Worm (Caenorhabditis elegans) whole organism, young adult: ENCODE data around the gene K02A6.1.

Experiments
- T07F8.4 ChIP-seq: sonication (generic microtip); optimal IDR thresholded peaks from 2 replicates; lab custom pipeline; 2016; ENCODE audit warnings: mild to moderate bottlenecking, missing genetic modification characterization, moderate library complexity, missing compliant biosample characterization
- cebp-2 ChIP-seq: fragments of 200-800 bp; sonication (Bioruptor generic); IDR thresholded peaks from 2 replicates; pipeline ENCODE4 v1.3.6; 2022; ENCODE audit warnings: missing genetic modification characterization, missing compliant biosample characterization
- dpl-1 ChIP-seq: fragments of 150-350 bp; optimal IDR thresholded peaks from 2 replicates; lab custom pipeline; 2014; ENCODE audit warnings: missing biosample characterization, missing genetic modification reagents, missing genetic modification characterization

DNA sequence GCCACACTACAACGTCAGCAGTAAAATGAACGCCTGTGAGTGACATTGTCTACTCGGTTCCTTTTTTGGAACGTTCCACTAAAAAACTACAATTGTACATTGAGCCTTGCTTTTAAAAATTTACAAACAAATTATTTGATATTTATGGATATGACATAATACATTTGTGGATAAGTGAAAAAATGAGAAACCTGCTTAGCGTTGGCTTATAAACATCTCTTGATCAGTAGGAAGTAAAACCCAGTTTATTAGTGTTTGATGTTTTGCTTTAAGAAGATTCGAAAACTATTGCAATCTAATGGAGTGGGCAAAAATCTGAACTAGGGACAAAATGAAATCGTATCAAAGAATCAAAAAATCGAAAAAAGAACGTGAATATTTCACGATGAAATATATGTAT is 2.6 kb upstream of the K02A6.1 start:
- TF ChIP-seq cebp-2 (GFP tag; lab: Robert Waterston, UW) (no peak), T07F8.4 (no peak), dpl-1 (no peak)
